Fruit fly (Drosophila melanogaster) whole organism, larva: ENCODE results near the gene CG4631.
A peak's percentile ranks its signal among the peaks of the same experiment; 100 is the strongest.

ENCODE experiments used
- noc ChIP-seq: fragments of 200-800 bp; sonication (Bioruptor generic); optimal IDR thresholded peaks from 3 replicates; lab custom pipeline; 2019; ENCODE audit warnings: missing biosample characterization, mild to moderate bottlenecking, missing genetic modification characterization, moderate library complexity

Gene CG4631

dm6 chr2L:16607070-16607469, at the start of gene CG4631:
TSS of gene CG4631 (plus strand) at chr2L:16607370.
- TF ChIP-seq noc (tag; lab: Kevin White, UChicago), result no peak

- no peak for TF ChIP-seq noc (tag; lab: Kevin White, UChicago)
Measured at dm6 chr2L:16559919-16560318, 47.3 kb upstream of the CG4631 start.

DNA sequence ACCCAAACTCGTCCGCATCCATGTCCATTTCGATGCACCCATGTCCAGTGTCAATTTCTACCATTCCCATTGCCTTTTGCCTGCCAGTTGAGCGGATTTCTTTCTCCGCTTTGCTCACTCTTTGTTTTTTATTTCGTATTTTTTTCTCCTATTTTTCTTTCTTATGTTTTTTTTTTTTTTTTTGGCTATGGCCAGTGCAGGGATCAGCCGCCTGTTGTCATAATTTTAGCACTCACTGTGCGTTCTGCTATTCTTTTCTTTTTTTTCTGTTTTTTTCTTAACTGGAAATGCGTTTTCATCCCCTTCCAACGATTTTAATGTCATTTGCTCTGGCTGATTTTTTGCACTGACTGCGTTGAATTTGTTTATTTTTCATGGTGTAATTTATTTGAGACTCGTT, 44.8 kb upstream of the CG4631 start:
- TF ChIP-seq noc (tag; lab: Kevin White, UChicago), result no peak

DNA sequence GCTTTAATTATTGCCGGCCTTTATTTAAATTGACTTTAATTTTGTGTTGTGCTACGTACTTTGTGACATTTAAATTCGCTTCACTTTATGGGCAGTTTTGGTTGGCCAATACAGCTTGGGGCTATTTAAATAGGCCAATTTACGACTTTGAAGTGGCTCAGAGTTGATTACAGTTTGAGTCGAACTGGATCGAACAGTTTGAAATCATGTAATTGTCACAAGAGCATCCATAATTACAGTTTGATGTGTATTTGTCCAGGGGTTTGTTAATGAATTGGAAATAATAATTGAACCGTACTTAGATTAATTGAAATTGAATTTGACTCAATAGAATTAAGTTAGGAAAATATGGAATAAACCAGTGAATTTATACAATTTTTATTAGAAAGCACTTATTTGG, 24.4 kb upstream of the CG4631 start:
- TF ChIP-seq noc (tag; lab: Kevin White, UChicago), result no peak

- TF ChIP-seq noc (tag; lab: Kevin White, UChicago), result no peak
Measured at dm6 chr2L:16587654-16588348, 19.4 kb upstream of the CG4631 start.

DNA sequence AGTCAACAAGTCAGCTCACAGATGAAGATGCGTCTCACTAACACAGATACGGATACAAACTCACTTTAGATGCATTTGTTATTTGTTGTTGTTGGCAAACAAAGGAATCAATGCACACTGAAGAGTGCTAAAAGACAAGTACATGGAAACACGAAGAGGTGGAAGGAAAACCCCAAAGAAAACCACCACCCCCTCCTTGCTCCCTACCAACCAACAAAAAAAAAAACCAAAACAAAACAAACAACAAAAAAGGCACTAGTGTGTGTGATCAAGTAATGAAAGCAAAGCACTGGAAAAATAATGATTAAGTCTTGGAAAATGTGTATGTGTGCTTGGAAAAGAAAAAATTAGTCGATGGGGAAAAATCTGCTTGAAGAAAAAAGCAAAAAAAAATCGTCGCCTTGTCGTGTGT, 18.5 kb upstream of the CG4631 start:
- TF ChIP-seq noc (tag; lab: Kevin White, UChicago), result no peak

DNA sequence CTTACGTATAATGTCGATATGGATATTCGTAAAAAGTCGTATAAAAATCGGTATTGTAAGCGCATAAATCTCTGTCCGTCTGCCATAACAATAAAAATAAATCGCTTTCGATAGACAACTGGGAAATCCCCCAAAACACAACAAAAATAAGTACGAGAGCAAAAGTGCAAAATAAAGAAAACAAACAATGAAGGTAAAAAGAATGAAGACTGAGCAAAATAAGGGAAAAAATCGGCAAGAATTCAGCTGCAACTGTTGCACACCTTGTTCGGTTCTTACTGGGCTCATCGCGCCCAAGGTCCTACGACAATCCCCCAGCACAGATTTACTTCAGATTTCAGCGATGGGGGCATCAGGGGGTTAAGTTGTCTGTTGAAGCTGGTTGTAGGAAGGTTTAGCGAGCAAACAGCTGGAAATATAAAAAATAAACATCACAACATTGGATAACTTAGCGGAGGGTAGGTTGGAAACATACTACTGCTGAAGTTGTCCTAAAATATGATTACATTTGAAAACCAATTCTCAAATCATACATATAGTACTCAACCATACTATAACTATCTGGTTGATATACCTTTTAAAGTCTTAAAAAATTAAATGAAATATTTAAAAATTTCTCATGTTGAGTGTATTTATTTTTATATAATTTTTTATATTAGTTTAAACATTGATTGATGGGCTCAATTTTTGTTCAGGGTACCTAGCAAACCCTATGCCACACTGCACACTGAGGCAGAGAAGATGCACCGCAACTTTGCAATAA, 16.6 kb upstream of the CG4631 start:
- TF ChIP-seq noc (tag; lab: Kevin White, UChicago), result no peak

- TF ChIP-seq noc (tag; lab: Kevin White, UChicago), result no peak
Measured at dm6 chr2L:16591480-16591879, 15.7 kb upstream of the CG4631 start.

dm6 chr2L:16591934-16592333, 15.2 kb upstream of the CG4631 start:
- TF ChIP-seq noc (tag; lab: Kevin White, UChicago), result no peak

DNA sequence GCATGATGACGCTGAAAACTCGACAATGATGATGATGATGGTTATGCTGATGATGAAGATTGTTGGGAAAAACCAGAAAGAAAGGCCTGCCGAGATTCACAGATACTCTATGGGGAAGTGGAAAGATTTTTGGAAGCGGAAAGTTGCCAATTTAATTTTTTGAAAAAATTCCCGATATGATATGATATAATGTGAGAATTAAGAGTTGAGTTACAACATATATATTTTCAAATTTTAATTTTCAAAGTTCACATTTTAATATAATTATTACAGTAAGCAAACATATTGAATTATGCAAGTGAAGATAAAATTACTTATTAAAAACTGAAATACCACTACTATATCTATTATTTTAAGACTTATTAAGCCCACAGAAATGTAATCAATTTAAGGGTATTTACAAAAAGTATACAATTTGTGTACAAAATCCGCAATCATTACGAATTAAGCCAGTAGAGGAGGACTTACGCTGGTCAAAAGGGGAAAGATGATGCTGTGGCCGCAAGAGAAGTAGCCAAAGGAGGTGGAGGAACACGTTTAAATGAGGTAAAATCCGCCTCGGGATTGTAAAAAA, 13.2 kb upstream of the CG4631 start:
- TF ChIP-seq noc (tag; lab: Kevin White, UChicago), result no peak

- no peak for TF ChIP-seq noc (tag; lab: Kevin White, UChicago)
Measured at dm6 chr2L:16594628-16595027, 12.5 kb upstream of the CG4631 start.

dm6 chr2L:16595938-16596337, 11.2 kb upstream of the CG4631 start:
- no peak for TF ChIP-seq noc (tag; lab: Kevin White, UChicago)

dm6 chr2L:16597798-16598737, 9.1 kb upstream of the CG4631 start:
- no peak for TF ChIP-seq noc (tag; lab: Kevin White, UChicago)

- TF ChIP-seq noc (tag; lab: Kevin White, UChicago), result no peak
Measured at dm6 chr2L:16598738-16599124, 8.4 kb upstream of the CG4631 start.

- peak; percentile 13 for TF ChIP-seq noc (tag; lab: Kevin White, UChicago)
Measured at dm6 chr2L:16601515-16602026, 5.6 kb upstream of the CG4631 start.
